Fruit fly (Drosophila melanogaster): ENCODE results near the gene CG43886.

- no peak for TF ChIP-seq Myc (optimal IDR thresholded peaks at IDR 0.05)
- TF ChIP-seq Rel (GFP tag; optimal IDR thresholded peaks at IDR 0.05), result no peak
- TF ChIP-seq Rel (tag; optimal IDR thresholded peaks at IDR 0.05), result no peak
- no peak for TF ChIP-seq usp (GFP tag; optimal IDR thresholded peaks at IDR 0.05)
These were observed 4.2 kb downstream of the CG43886 start for dm6 chr3L:8155324-8155723.
